Worm (Caenorhabditis elegans) whole organism, L3 larva: ENCODE data around the gene fbxb-75.

Experiments used
- aly-2 ChIP-seq: fragments of 150-350 bp; optimal IDR thresholded peaks from 2 replicates; lab custom pipeline; 2014; ENCODE audit warnings: missing biosample characterization, missing genetic modification characterization
- ama-1 ChIP-seq: fragments of 150-350 bp; optimal IDR thresholded peaks from 2 replicates; lab custom pipeline; 2018
- lin-15B ChIP-seq: fragments of 150-350 bp; optimal IDR thresholded peaks from 2 replicates; lab custom pipeline; 2014; ENCODE audit warnings: missing biosample characterization, missing genetic modification characterization
- mdl-1 ChIP-seq: fragments of 150-350 bp; optimal IDR thresholded peaks from 2 replicates; lab custom pipeline; 2014; ENCODE audit warnings: missing biosample characterization, missing genetic modification characterization
- nfya-1 ChIP-seq: sonication (generic microtip); optimal IDR thresholded peaks from 2 replicates; lab custom pipeline; 2017; ENCODE audit warnings: missing genetic modification characterization, mild to moderate bottlenecking, missing compliant biosample characterization, antibody characterized with exemption, moderate library complexity; ENCODE audit not compliant: insufficient read depth
- nhr-23 ChIP-seq: fragments of 150-350 bp; optimal IDR thresholded peaks from 2 replicates; lab custom pipeline; 2014; ENCODE audit warnings: missing biosample characterization, missing genetic modification reagents, missing genetic modification characterization
- nhr-28 ChIP-seq: fragments of 150-350 bp; optimal IDR thresholded peaks from 2 replicates; lab custom pipeline; 2014; ENCODE audit warnings: missing biosample characterization, missing genetic modification characterization
- nhr-77 ChIP-seq: fragments of 150-350 bp; optimal IDR thresholded peaks from 2 replicates; lab custom pipeline; 2014; ENCODE audit warnings: missing biosample characterization, missing genetic modification characterization
- pqm-1 ChIP-seq: fragments of 150-350 bp; optimal IDR thresholded peaks from 2 replicates; lab custom pipeline; 2017; ENCODE audit warnings: missing biosample characterization, missing genetic modification characterization, inconsistent platforms
- skn-1 ChIP-seq: fragments of 150-350 bp; optimal IDR thresholded peaks from 2 replicates; lab custom pipeline; 2014; ENCODE audit warnings: missing biosample characterization, missing genetic modification characterization
- unc-39 ChIP-seq: sonication (generic microtip); optimal IDR thresholded peaks from 4 replicates; lab custom pipeline; 2017; ENCODE audit warnings: missing biosample characterization, missing genetic modification characterization
- unc-62 ChIP-seq: fragments of 150-350 bp; sonication (generic microtip); optimal IDR thresholded peaks from 4 replicates; lab custom pipeline; 2014; ENCODE audit warnings: missing biosample characterization, missing genetic modification reagents, missing genetic modification characterization
- ztf-11 ChIP-seq: fragments of 150-350 bp; optimal IDR thresholded peaks from 2 replicates; lab custom pipeline; 2014; ENCODE audit warnings: missing biosample characterization, missing genetic modification characterization

- TF ChIP-seq pqm-1 (tag; lab: Kevin White, UChicago) (no peak), ama-1 (lab: Kevin White, UChicago) (no peak), nfya-1 (tag; lab: Kevin White, UChicago) (no peak), skn-1 (no peak), nhr-77 (no peak), aly-2 (no peak), lin-15B (no peak), nhr-28 (tag; lab: Kevin White, UChicago) (no peak), mdl-1 (tag; lab: Kevin White, UChicago) (no peak), unc-39 (no peak), nhr-23 (no peak), unc-62 (no peak), ztf-11 (tag; lab: Kevin White, UChicago) (no peak)
Measured at ce11 chrIV:4480027-4480426, 39.0 kb upstream of the fbxb-75 start, which contains the start of gene M01H9.10.
